Worm (Caenorhabditis elegans) whole organism, early embryonic: ENCODE measurements around the gene C16A3.2.

Experiments used
- F13C5.2 ChIP-seq: sonication (generic microtip); optimal IDR thresholded peaks from 2 replicates; lab custom pipeline; 2017; ENCODE audit warnings: mild to moderate bottlenecking, missing genetic modification characterization, inconsistent platforms, missing compliant biosample characterization
- hnd-1 ChIP-seq: sonication (generic microtip); optimal IDR thresholded peaks from 2 replicates; lab custom pipeline; 2016; ENCODE audit warnings: missing genetic modification characterization, missing compliant biosample characterization
- tbx-11 ChIP-seq: fragments of 200-800 bp; sonication (Bioruptor generic); IDR thresholded peaks from 2 replicates; pipeline ENCODE4 v1.3.6; 2022; ENCODE audit warnings: missing genetic modification characterization, missing compliant biosample characterization

DNA sequence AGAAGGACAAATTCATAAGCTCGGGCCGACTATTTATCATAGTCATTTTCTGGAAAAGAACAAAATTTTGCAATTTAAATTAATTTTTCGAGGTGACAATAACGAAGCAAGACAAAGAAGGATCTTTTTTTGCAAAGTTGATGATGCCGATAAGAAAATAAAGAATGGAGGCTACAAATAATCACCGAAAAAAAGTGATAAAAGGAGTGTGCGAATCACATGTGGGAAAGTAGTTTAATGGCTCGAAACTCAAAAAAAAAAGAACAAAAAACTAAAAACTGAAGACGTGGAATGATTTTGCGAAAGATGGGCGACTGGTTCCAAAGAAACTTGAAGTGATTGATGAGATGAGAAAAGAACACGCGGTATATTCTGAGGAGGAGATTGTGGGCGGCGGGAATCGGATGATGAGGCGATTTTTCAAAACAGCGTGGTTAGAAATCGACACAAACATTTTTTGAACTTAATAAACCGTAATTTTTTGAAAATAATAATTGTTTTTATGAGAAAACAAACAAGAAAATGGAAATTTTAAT, 29.8 kb downstream of the C16A3.2 start, which contains the start of gene atgl-1:
- no peak for TF ChIP-seq F13C5.2
- TF ChIP-seq tbx-11 (GFP tag; lab: Robert Waterston, UW) = no peak
- no peak for TF ChIP-seq hnd-1 (tag; lab: Kevin White, UChicago)
